Fruit fly (Drosophila melanogaster): Measurements from ENCODE around the gene CG10413.
A peak's percentile ranks its signal among the peaks of the same experiment; 100 is the strongest.

The CG10413 gene

DNA sequence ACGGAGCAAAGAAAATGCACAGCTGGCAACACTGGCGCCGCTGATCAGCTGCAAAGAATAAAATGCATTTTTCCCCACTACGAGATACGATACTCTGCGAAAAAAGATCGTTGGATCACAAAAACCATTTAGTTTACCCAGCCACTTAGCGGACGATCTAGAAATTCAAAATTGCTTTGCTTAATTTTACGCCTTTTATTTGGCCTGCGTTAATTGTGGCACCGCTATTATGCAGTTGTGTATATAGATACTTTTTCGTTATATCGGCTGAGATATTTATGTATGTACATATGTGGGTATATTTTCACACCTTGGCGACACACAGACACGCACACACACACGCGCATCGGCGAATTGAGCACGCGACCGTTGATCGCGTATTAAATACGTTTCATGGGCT, 42.5 kb downstream of the CG10413 start:
- TF ChIP-seq lola (GFP tag; optimal IDR thresholded peaks at IDR 0.05) (peak; percentile 74), HLH106 (tag; optimal IDR thresholded peaks at IDR 0.05) (no peak), ey (GFP tag; optimal IDR thresholded peaks at IDR 0.05) (no peak), Hr83 (GFP tag; optimal IDR thresholded peaks at IDR 0.05; ENCODE audit: poor library complexity, severe bottlenecking) (no peak), h (GFP tag; optimal IDR thresholded peaks at IDR 0.05) (no peak)

DNA sequence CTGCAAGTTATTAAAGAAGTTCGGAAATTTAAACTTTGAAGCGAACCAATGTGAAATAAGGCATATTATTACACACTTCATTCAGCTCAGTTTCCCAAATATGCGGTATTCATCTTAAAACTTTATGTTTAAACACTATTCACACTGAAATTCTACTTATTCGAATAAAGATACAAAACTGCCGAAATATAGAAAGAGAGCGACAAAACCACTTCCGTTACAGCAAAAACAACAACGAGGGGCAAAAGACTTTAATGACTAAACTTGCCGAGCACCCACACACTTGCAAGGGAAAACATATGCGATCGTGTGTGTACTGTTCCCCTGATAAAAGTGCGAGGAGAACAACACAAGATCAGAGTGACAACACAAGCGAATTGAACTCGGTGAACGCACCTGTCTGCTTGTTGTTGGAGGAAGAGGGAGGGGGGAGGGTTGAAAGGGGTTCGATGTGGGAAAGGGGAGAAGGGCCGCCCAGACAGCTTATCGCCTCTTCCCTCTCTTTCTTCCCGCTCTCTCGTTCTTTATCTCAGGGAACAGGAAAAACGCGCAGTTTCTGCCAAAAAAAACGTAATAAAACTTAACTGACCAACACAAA, 43.4 kb downstream of the CG10413 start:
- TF ChIP-seq foxo (GFP tag; optimal IDR thresholded peaks at IDR 0.05) (peak in 1 of 2 experiments; percentile 14), Rel (GFP tag; optimal IDR thresholded peaks at IDR 0.05) (no peak), Rel (tag; optimal IDR thresholded peaks at IDR 0.05) (peak; percentile 69), Jra (GFP tag; optimal IDR thresholded peaks at IDR 0.05) (no peak), Sp1 (GFP tag; optimal IDR thresholded peaks at IDR 0.05) (peak; percentile 24), Dif (GFP tag; optimal IDR thresholded peaks at IDR 0.05; ENCODE audit: partially characterized antibody) (no peak), Mio (GFP tag; optimal IDR thresholded peaks at IDR 0.05) (no peak), Hr83 (GFP tag; optimal IDR thresholded peaks at IDR 0.05; ENCODE audit: poor library complexity, severe bottlenecking) (peak; percentile 48), h (GFP tag; optimal IDR thresholded peaks at IDR 0.05) (peak; percentile 10), psq (GFP tag; optimal IDR thresholded peaks at IDR 0.05) (peak; percentile 62), rgr (GFP tag; optimal IDR thresholded peaks at IDR 0.05) (peak; percentile 4), fru (GFP tag; optimal IDR thresholded peaks at IDR 0.05) (no peak), HLH106 (tag; optimal IDR thresholded peaks at IDR 0.05) (peak; percentile 20)

DNA sequence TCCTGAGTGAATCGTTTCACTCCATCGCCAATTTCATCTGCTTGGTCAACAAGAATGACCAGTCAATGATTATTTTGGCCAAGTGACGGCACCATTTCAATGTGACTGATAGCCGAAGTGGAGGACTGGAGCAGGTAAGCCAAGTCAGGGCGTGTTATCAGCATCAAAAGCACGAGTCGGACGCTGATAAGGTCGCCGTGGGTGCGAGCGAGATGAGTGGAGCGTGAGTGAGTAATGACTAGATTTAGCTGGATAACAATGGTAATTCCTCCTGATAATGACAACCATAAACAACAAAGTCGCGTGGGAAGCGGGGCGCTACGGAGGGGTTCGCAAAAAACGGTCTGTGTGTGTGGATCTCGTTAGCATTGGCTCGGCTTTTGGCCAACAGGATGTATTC, 44.0 kb downstream of the CG10413 start:
- TF ChIP-seq h (GFP tag; optimal IDR thresholded peaks at IDR 0.05) (peak; percentile 76), rgr (GFP tag; optimal IDR thresholded peaks at IDR 0.05) (no peak), br (GFP tag; optimal IDR thresholded peaks at IDR 0.05) (peak; percentile 24), Rel (GFP tag; optimal IDR thresholded peaks at IDR 0.05) (no peak), Rel (tag; optimal IDR thresholded peaks at IDR 0.05) (peak; percentile 60)

DNA sequence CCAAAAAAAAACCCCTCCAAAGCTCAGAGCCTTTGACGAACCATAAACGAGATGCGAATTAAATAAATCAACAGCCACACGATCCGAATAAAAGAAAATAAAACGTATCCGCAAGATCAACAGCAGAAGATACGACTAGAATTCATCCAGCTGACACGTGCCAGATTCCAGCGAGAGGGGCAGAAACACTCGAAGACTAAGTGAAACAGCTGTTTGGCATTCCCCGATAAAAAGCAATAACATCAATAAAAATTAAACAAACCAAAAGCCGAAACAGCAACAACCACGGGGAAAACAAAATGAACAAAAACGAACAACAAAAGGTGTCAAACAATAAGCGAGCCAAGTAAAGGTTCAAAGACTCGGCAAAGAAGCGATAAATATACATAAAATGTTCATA, 46.0 kb downstream of the CG10413 start:
- TF ChIP-seq Abd-B (GFP tag; optimal IDR thresholded peaks at IDR 0.05) = no peak
- TF ChIP-seq dmrt93B (GFP tag; optimal IDR thresholded peaks at IDR 0.05) = no peak
- TF ChIP-seq lola (GFP tag; optimal IDR thresholded peaks at IDR 0.05) = no peak
- no peak for TF ChIP-seq N (GFP tag; optimal IDR thresholded peaks at IDR 0.05)
- no peak for TF ChIP-seq Dfd (GFP tag; optimal IDR thresholded peaks at IDR 0.05)
- TF ChIP-seq brk (GFP tag; optimal IDR thresholded peaks at IDR 0.05) = no peak
- no peak for TF ChIP-seq tai (GFP tag; optimal IDR thresholded peaks at IDR 0.05)
- TF ChIP-seq usp (GFP tag; optimal IDR thresholded peaks at IDR 0.05) = no peak
- TF ChIP-seq rgr (GFP tag; optimal IDR thresholded peaks at IDR 0.05) = peak; percentile 19
- no peak for TF ChIP-seq pan (optimal IDR thresholded peaks at IDR 0.05)
- TF ChIP-seq Sp1 (GFP tag; optimal IDR thresholded peaks at IDR 0.05) = peak; percentile 19
- peak in 1 of 2 experiments; percentile 28 for TF ChIP-seq foxo (GFP tag; optimal IDR thresholded peaks at IDR 0.05)
- no peak for TF ChIP-seq Hr78 (GFP tag; optimal IDR thresholded peaks at IDR 0.05)
- TF ChIP-seq Hnf4 (GFP tag; optimal IDR thresholded peaks at IDR 0.05) = peak; percentile 26
- no peak for TF ChIP-seq HLH106 (tag; optimal IDR thresholded peaks at IDR 0.05)
- peak; percentile 20 for TF ChIP-seq CG9705 (GFP tag; optimal IDR thresholded peaks at IDR 0.05)
- TF ChIP-seq h (GFP tag; optimal IDR thresholded peaks at IDR 0.05) = peak; percentile 78
- no peak for TF ChIP-seq Myc (optimal IDR thresholded peaks at IDR 0.05)
- TF ChIP-seq Vsx2 (GFP tag; optimal IDR thresholded peaks at IDR 0.05; ENCODE audit: partially characterized antibody) = no peak
- no peak for TF ChIP-seq sv (GFP tag; optimal IDR thresholded peaks at IDR 0.05)
- TF ChIP-seq CG32264 (GFP tag; optimal IDR thresholded peaks at IDR 0.05) = no peak
- peak; percentile 28 for TF ChIP-seq psq (GFP tag; optimal IDR thresholded peaks at IDR 0.05)
- no peak for TF ChIP-seq fru (GFP tag; optimal IDR thresholded peaks at IDR 0.05)
- TF ChIP-seq Rel (GFP tag; optimal IDR thresholded peaks at IDR 0.05) = no peak
- TF ChIP-seq Rel (tag; optimal IDR thresholded peaks at IDR 0.05) = peak; percentile 54
- TF ChIP-seq OdsH (GFP tag; optimal IDR thresholded peaks at IDR 0.05) = peak; percentile 41
- no peak for TF ChIP-seq dl (GFP tag; optimal IDR thresholded peaks at IDR 0.05; ENCODE audit: insufficient read depth in 1 of 2, partially characterized antibody in 2 of 2)
- peak; percentile 12 for TF ChIP-seq GATAd (GFP tag; optimal IDR thresholded peaks at IDR 0.05)
- TF ChIP-seq dsf (GFP tag; optimal IDR thresholded peaks at IDR 0.05; ENCODE audit: borderline replicate concordance) = no peak
- TF ChIP-seq CrebA (GFP tag; optimal IDR thresholded peaks at IDR 0.05; ENCODE audit: borderline replicate concordance) = peak; percentile 54
- no peak for TF ChIP-seq Dif (GFP tag; optimal IDR thresholded peaks at IDR 0.05; ENCODE audit: partially characterized antibody)
- no peak for TF ChIP-seq ey (GFP tag; optimal IDR thresholded peaks at IDR 0.05)
- TF ChIP-seq Hr83 (GFP tag; optimal IDR thresholded peaks at IDR 0.05; ENCODE audit: poor library complexity, severe bottlenecking) = peak; percentile 25
- no peak for TF ChIP-seq jim (GFP tag; optimal IDR thresholded peaks at IDR 0.05)
- TF ChIP-seq sage (GFP tag; optimal IDR thresholded peaks at IDR 0.05) = no peak
- TF ChIP-seq Jra (GFP tag; optimal IDR thresholded peaks at IDR 0.05) = no peak
- TF ChIP-seq br (GFP tag; optimal IDR thresholded peaks at IDR 0.05) = no peak
- no peak for TF ChIP-seq Mio (GFP tag; optimal IDR thresholded peaks at IDR 0.05)
- no peak for TF ChIP-seq woc (GFP tag; optimal IDR thresholded peaks at IDR 0.05)

Measured in whole organism, wandering third instar larva.